Worm (Caenorhabditis elegans) whole organism, mixed stage, embryonic: ENCODE results near the gene fbxb-43.

Experiments used
- ces-1 ChIP-seq: fragments of 150-350 bp; optimal IDR thresholded peaks from 2 replicates; lab custom pipeline; 2014; ENCODE audit warnings: missing biosample characterization, missing genetic modification reagents, missing genetic modification characterization
- mls-2 ChIP-seq: sonication (generic microtip); optimal IDR thresholded peaks from 2 replicates; lab custom pipeline; 2016; ENCODE audit warnings: mild to moderate bottlenecking, missing genetic modification characterization, moderate library complexity, missing compliant biosample characterization
- nhr-12 ChIP-seq: fragments of 150-350 bp; optimal IDR thresholded peaks from 2 replicates; lab custom pipeline; 2014; ENCODE audit warnings: missing biosample characterization, missing genetic modification characterization
- nhr-237 ChIP-seq: fragments of 150-350 bp; optimal IDR thresholded peaks from 2 replicates; lab custom pipeline; 2014; ENCODE audit warnings: missing biosample characterization, missing genetic modification characterization
- nhr-28 ChIP-seq: fragments of 150-350 bp; optimal IDR thresholded peaks from 2 replicates; lab custom pipeline; 2014; ENCODE audit warnings: missing biosample characterization, missing genetic modification characterization
- pha-4 ChIP-seq: fragments of 150-350 bp; optimal IDR thresholded peaks from 2 replicates; lab custom pipeline; 2018; ENCODE audit warnings: missing biosample characterization, missing genetic modification reagents, missing genetic modification characterization
- unc-39 ChIP-seq: fragments of 150-350 bp; optimal IDR thresholded peaks from 2 replicates; lab custom pipeline; 2014; ENCODE audit warnings: missing biosample characterization, missing genetic modification characterization
- ztf-11 ChIP-seq: fragments of 150-350 bp; optimal IDR thresholded peaks from 2 replicates; lab custom pipeline; 2014; ENCODE audit warnings: missing biosample characterization, missing genetic modification characterization

DNA sequence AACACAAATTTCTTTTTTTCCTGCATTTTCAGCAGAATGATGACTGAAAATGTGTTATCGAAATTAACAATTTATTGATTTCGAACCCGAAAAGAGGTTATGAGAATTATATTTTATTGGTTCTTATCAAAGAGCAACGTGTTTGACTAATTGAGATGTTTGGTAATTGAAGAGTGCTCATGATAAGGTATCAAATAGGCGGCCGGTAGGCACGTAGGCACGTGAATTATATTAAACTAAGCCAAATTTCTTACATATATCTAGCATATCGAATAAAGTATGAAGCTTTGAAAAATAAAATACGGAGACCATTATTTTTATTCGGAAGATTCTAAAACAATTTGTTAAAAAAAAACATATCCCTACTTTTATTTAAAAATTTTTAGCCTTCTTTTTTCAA lies 18.7 kb upstream of the fbxb-43 start, which contains the start of gene math-45:
- TF ChIP-seq nhr-28 (tag; lab: Kevin White, UChicago) (no peak), mls-2 (tag; lab: Kevin White, UChicago) (no peak), pha-4 (tag; lab: Kevin White, UChicago) (no peak), nhr-12 (tag; lab: Kevin White, UChicago) (no peak), ces-1 (GFP tag; lab: Kevin White, UChicago) (no peak), unc-39 (tag; lab: Kevin White, UChicago) (no peak), ztf-11 (tag; lab: Kevin White, UChicago) (no peak), nhr-237 (tag; lab: Kevin White, UChicago) (no peak)
